Worm (Caenorhabditis elegans) whole organism, L4 larva: ENCODE results near the gene gem-1.

Source experiments
- D1046.2 ChIP-seq: fragments of 200-800 bp; sonication (Bioruptor generic); IDR thresholded peaks from 2 replicates; pipeline ENCODE4 v1.3.6; 2022; ENCODE audit warnings: missing genetic modification characterization, missing compliant biosample characterization
- F10B5.3 ChIP-seq: sonication (generic microtip); optimal IDR thresholded peaks from 2 replicates; lab custom pipeline; 2016; ENCODE audit warnings: mild to moderate bottlenecking, missing genetic modification characterization, missing compliant biosample characterization
- F37D6.2 ChIP-seq: sonication (generic microtip); optimal IDR thresholded peaks from 2 replicates; lab custom pipeline; 2016; ENCODE audit warnings: mild to moderate bottlenecking, missing genetic modification characterization, missing compliant biosample characterization
- F44E2.7 ChIP-seq: fragments of 200-800 bp; sonication (Bioruptor generic); IDR thresholded peaks from 2 replicates; pipeline ENCODE4 v2.1.2; 2022; ENCODE audit warnings: missing genetic modification characterization, missing compliant biosample characterization
- F49E8.2 ChIP-seq: sonication (generic microtip); optimal IDR thresholded peaks from 2 replicates; lab custom pipeline; 2016; ENCODE audit warnings: missing compliant biosample characterization, mild to moderate bottlenecking, missing genetic modification characterization, borderline replicate concordance
- R02D3.7 ChIP-seq: fragments of 150-350 bp; sonication (generic microtip); optimal IDR thresholded peaks from 3 replicates; lab custom pipeline; 2014; ENCODE audit warnings: missing biosample characterization, missing genetic modification characterization
- T26A8.4 ChIP-seq: fragments of 200-800 bp; sonication (Bioruptor generic); IDR thresholded peaks from 2 replicates; pipeline ENCODE4 v1.3.6; 2022; ENCODE audit warnings: missing genetic modification characterization, missing compliant biosample characterization
- aha-1 ChIP-seq: fragments of 150-350 bp; peaks from one replicate; lab custom pipeline; 2014; ENCODE audit warnings: missing biosample characterization, missing genetic modification characterization
- ama-1 ChIP-seq: fragments of 150-350 bp; optimal IDR thresholded peaks from 2 replicates; lab custom pipeline; 2014; ENCODE audit warnings: inconsistent platforms, mixed read lengths
- ceh-44 ChIP-seq: fragments of 200-800 bp; sonication (Bioruptor generic); IDR thresholded peaks from 2 replicates; pipeline ENCODE4 v1.3.6; 2022; ENCODE audit warnings: missing genetic modification reagents, missing genetic modification characterization, missing compliant biosample characterization
- ceh-82 ChIP-seq: sonication (generic microtip); optimal IDR thresholded peaks from 2 replicates; lab custom pipeline; 2017; ENCODE audit warnings: missing biosample characterization, missing genetic modification characterization
- ces-1 ChIP-seq: fragments of 150-350 bp; sonication (generic microtip); optimal IDR thresholded peaks from 4 replicates; lab custom pipeline; 2014; ENCODE audit warnings: missing biosample characterization, missing genetic modification reagents, missing genetic modification characterization
- ctbp-1 ChIP-seq: fragments of 200-800 bp; sonication (Bioruptor generic); IDR thresholded peaks from 2 replicates; pipeline ENCODE4 v1.3.6; 2022; ENCODE audit warnings: missing genetic modification reagents, missing genetic modification characterization, missing compliant biosample characterization
- daf-12 ChIP-seq: fragments of 150-350 bp; optimal IDR thresholded peaks from 2 replicates; lab custom pipeline; 2014; ENCODE audit warnings: missing biosample characterization, missing genetic modification reagents, missing genetic modification characterization
- daf-16 ChIP-seq, 3 experiments: sonication (generic microtip); optimal IDR thresholded peaks; 2 replicates each; lab custom pipeline; 2016 to 2017; ENCODE audit warnings: missing genetic modification characterization in 3 of 3, missing genetic modification reagents in 3 of 3, mild to moderate bottlenecking in 2 of 3, missing compliant biosample characterization in 2 of 3, missing biosample characterization in 1 of 3, moderate library complexity in 1 of 3
- daf-8 ChIP-seq: fragments of 200-800 bp; sonication (Bioruptor generic); IDR thresholded peaks from 2 replicates; pipeline ENCODE4 v1.3.6; 2022; ENCODE audit warnings: missing genetic modification characterization, missing compliant biosample characterization
- dmd-6 ChIP-seq: fragments of 200-800 bp; sonication (Bioruptor generic); IDR thresholded peaks from 2 replicates; pipeline ENCODE4 v1.3.6; 2022; ENCODE audit warnings: missing genetic modification reagents, missing genetic modification characterization, missing compliant biosample characterization
- dmd-8 ChIP-seq: fragments of 200-800 bp; sonication (Bioruptor generic); IDR thresholded peaks from 2 replicates; pipeline ENCODE4 v1.3.6; 2022; ENCODE audit warnings: missing genetic modification characterization, missing compliant biosample characterization
- dmd-9 ChIP-seq: fragments of 200-800 bp; sonication (Bioruptor generic); IDR thresholded peaks from 2 replicates; pipeline ENCODE4 v1.3.6; 2022; ENCODE audit warnings: missing genetic modification reagents, missing genetic modification characterization, missing compliant biosample characterization
- egl-27 ChIP-seq: sonication (generic microtip); optimal IDR thresholded peaks from 3 replicates; lab custom pipeline; 2017; ENCODE audit warnings: missing biosample characterization, missing genetic modification reagents, missing genetic modification characterization
- hmg-1.1 ChIP-seq: fragments of 200-800 bp; sonication (Bioruptor generic); IDR thresholded peaks from 2 replicates; pipeline ENCODE4 v1.3.6; 2022; ENCODE audit warnings: missing genetic modification reagents, missing genetic modification characterization, missing compliant biosample characterization
- jun-1 ChIP-seq: fragments of 150-350 bp; optimal IDR thresholded peaks from 2 replicates; lab custom pipeline; 2014; ENCODE audit warnings: missing biosample characterization, missing genetic modification reagents, missing genetic modification characterization
- lim-7 ChIP-seq: fragments of 200-800 bp; sonication (Bioruptor generic); IDR thresholded peaks from 2 replicates; pipeline ENCODE4 v1.3.6; 2022; ENCODE audit warnings: missing genetic modification characterization, missing compliant biosample characterization
- lin-1 ChIP-seq: fragments of 200-800 bp; sonication (Bioruptor generic); IDR thresholded peaks from 2 replicates; pipeline ENCODE4 v1.3.6; 2022; ENCODE audit warnings: missing genetic modification reagents, missing genetic modification characterization, missing compliant biosample characterization
- lin-13 ChIP-seq: fragments of 150-350 bp; optimal IDR thresholded peaks from 2 replicates; lab custom pipeline; 2014; ENCODE audit warnings: missing biosample characterization, missing genetic modification reagents, missing genetic modification characterization
- lin-29 ChIP-seq: fragments of 200-800 bp; sonication (Bioruptor generic); IDR thresholded peaks from 2 replicates; pipeline ENCODE4 v1.3.6; 2022; ENCODE audit warnings: missing genetic modification reagents, missing genetic modification characterization, missing compliant biosample characterization
- lir-3 ChIP-seq: sonication (generic microtip); optimal IDR thresholded peaks from 2 replicates; lab custom pipeline; 2016; ENCODE audit warnings: mild to moderate bottlenecking, missing genetic modification characterization, missing compliant biosample characterization
- lsy-2 ChIP-seq, 2 experiments: fragments of 150-350 bp in 1 of 2; sonication (generic microtip) in 1 of 2; optimal IDR thresholded peaks; 2 replicates each; lab custom pipeline; 2014 to 2017; ENCODE audit warnings: missing biosample characterization in 2 of 2, missing genetic modification characterization in 2 of 2
- madf-9 ChIP-seq: fragments of 200-800 bp; sonication (Bioruptor generic); conservative IDR thresholded peaks from 2 replicates; pipeline ENCODE4 v1.3.6; 2022; ENCODE audit warnings: missing genetic modification reagents, missing genetic modification characterization, missing compliant biosample characterization
- mes-2 ChIP-seq: sonication (generic microtip); optimal IDR thresholded peaks from 2 replicates; lab custom pipeline; 2016; ENCODE audit warnings: missing genotype, mild to moderate bottlenecking, missing genetic modification characterization, missing compliant biosample characterization; ENCODE audit not compliant: poor library complexity, severe bottlenecking
- nhr-10 ChIP-seq: fragments of 150-350 bp; optimal IDR thresholded peaks from 2 replicates; lab custom pipeline; 2014; ENCODE audit warnings: missing biosample characterization, missing genetic modification characterization
- nhr-102 ChIP-seq: sonication (generic microtip); optimal IDR thresholded peaks from 2 replicates; lab custom pipeline; 2016; ENCODE audit warnings: mild to moderate bottlenecking, missing genetic modification characterization, moderate library complexity, missing compliant biosample characterization
- nhr-111 ChIP-seq: fragments of 200-800 bp; sonication (Bioruptor generic); optimal IDR thresholded peaks from 2 replicates; lab custom pipeline; 2018; ENCODE audit warnings: mild to moderate bottlenecking, missing genetic modification characterization, missing compliant biosample characterization
- nhr-237 ChIP-seq: sonication (generic microtip); optimal IDR thresholded peaks from 2 replicates; lab custom pipeline; 2017; ENCODE audit warnings: missing biosample characterization, missing genetic modification characterization
- nhr-25 ChIP-seq: sonication (generic microtip); optimal IDR thresholded peaks from 2 replicates; lab custom pipeline; 2017; ENCODE audit warnings: missing genetic modification characterization, mild to moderate bottlenecking, missing compliant biosample characterization, antibody characterized with exemption, moderate library complexity, borderline replicate concordance; ENCODE audit not compliant: insufficient read depth
- nhr-42 ChIP-seq: fragments of 200-800 bp; sonication (Bioruptor generic); IDR thresholded peaks from 2 replicates; pipeline ENCODE4 v1.3.6; 2022; ENCODE audit warnings: missing genetic modification characterization, missing compliant biosample characterization
- nhr-48 ChIP-seq: sonication (generic microtip); optimal IDR thresholded peaks from 2 replicates; lab custom pipeline; 2016; ENCODE audit warnings: mild to moderate bottlenecking, missing genetic modification characterization, missing compliant biosample characterization
- nhr-77 ChIP-seq: fragments of 150-350 bp; optimal IDR thresholded peaks from 2 replicates; lab custom pipeline; 2014; ENCODE audit warnings: missing biosample characterization, missing genetic modification characterization
- php-3 ChIP-seq: fragments of 200-800 bp; sonication (Bioruptor generic); IDR thresholded peaks from 2 replicates; pipeline ENCODE4 v1.3.6; 2022; ENCODE audit warnings: missing genetic modification reagents, missing genetic modification characterization, missing compliant biosample characterization
- pqm-1 ChIP-seq: sonication (generic microtip); optimal IDR thresholded peaks from 2 replicates; lab custom pipeline; 2017; ENCODE audit warnings: missing biosample characterization, missing genetic modification characterization
- saeg-2 ChIP-seq: fragments of 200-800 bp; sonication (Bioruptor generic); IDR thresholded peaks from 2 replicates; pipeline ENCODE4 v1.3.6; 2022; ENCODE audit warnings: missing genetic modification reagents, missing genetic modification characterization, missing compliant biosample characterization
- sdz-12 ChIP-seq: fragments of 200-800 bp; sonication (Bioruptor generic); optimal IDR thresholded peaks from 2 replicates; lab custom pipeline; 2018; ENCODE audit warnings: mild to moderate bottlenecking, missing genetic modification characterization, missing compliant biosample characterization
- snpc-4 ChIP-seq: fragments of 150-350 bp; optimal IDR thresholded peaks from 2 replicates; lab custom pipeline; 2014; ENCODE audit warnings: missing biosample characterization, missing genetic modification characterization
- spr-1 ChIP-seq: sonication (generic microtip); optimal IDR thresholded peaks from 2 replicates; lab custom pipeline; 2016; ENCODE audit warnings: mild to moderate bottlenecking, missing genetic modification characterization, missing compliant biosample characterization
- tag-97 ChIP-seq: fragments of 200-800 bp; sonication (Bioruptor generic); IDR thresholded peaks from 2 replicates; pipeline ENCODE4 v1.3.6; 2022; ENCODE audit warnings: missing genetic modification characterization, missing compliant biosample characterization
- tra-1 ChIP-seq: fragments of 200-800 bp; sonication (Bioruptor generic); IDR thresholded peaks from 2 replicates; pipeline ENCODE4 v1.3.6; 2022; ENCODE audit warnings: missing genetic modification reagents, missing genetic modification characterization, missing compliant biosample characterization
- unc-130 ChIP-seq: sonication (generic microtip); optimal IDR thresholded peaks from 2 replicates; lab custom pipeline; 2016; ENCODE audit warnings: missing genetic modification reagents, missing genetic modification characterization, missing compliant biosample characterization
- unc-39 ChIP-seq: sonication (generic microtip); optimal IDR thresholded peaks from 2 replicates; lab custom pipeline; 2017; ENCODE audit warnings: missing biosample characterization, missing genetic modification characterization
- vab-7 ChIP-seq: fragments of 200-800 bp; sonication (Bioruptor generic); IDR thresholded peaks from 2 replicates; pipeline ENCODE4 v1.3.6; 2022; ENCODE audit warnings: missing genetic modification reagents, missing genetic modification characterization, missing compliant biosample characterization
- zfp-2 ChIP-seq: sonication (generic microtip); optimal IDR thresholded peaks from 2 replicates; lab custom pipeline; 2016; ENCODE audit warnings: mild to moderate bottlenecking, missing genetic modification characterization, missing compliant biosample characterization
- zfp-3 ChIP-seq: fragments of 200-800 bp; sonication (Bioruptor generic); conservative IDR thresholded peaks from 2 replicates; pipeline ENCODE4 v1.3.6; 2022; ENCODE audit warnings: missing genetic modification reagents, missing genetic modification characterization, missing compliant biosample characterization
- zip-2 ChIP-seq: fragments of 150-350 bp; optimal IDR thresholded peaks from 2 replicates; lab custom pipeline; 2014; ENCODE audit warnings: missing biosample characterization, missing genetic modification characterization
- ztf-7 ChIP-seq: fragments of 150-350 bp; optimal IDR thresholded peaks from 2 replicates; lab custom pipeline; 2014; ENCODE audit warnings: missing biosample characterization, missing genetic modification characterization

Gene gem-1

DNA sequence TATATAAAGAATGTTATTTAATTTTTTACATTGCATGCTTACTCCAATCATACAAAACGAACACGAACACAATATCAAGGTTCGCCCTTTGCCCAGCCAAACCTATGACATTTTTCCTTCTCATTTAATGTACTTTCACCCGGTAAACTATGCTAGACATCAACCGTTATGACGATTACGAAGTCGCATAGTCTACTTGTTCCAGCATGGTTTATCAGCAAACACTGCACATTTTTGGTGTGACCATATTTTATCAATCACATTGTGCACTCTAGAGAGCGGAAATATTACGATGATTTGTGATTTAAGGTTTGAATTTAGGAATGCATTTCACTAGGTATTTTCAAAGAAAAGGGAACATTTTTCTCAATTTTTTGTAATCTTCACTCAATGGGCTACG, 16.2 kb downstream of the gem-1 start:
- peak; percentile 4 for TF ChIP-seq mes-2 (tag; lab: Kevin White, UChicago)
- no peak for TF ChIP-seq dmd-8
- no peak for TF ChIP-seq F44E2.7 (GFP tag; lab: Robert Waterston, UW)
- TF ChIP-seq pqm-1 (tag; lab: Kevin White, UChicago), result peak; percentile 55
- no peak for TF ChIP-seq R02D3.7 (tag; lab: Kevin White, UChicago)
- TF ChIP-seq nhr-42 (GFP tag; lab: Robert Waterston, UW), result no peak
- no peak for TF ChIP-seq unc-39 (tag; lab: Kevin White, UChicago)
- TF ChIP-seq ctbp-1, result no peak
- TF ChIP-seq lin-29 (GFP tag; lab: Robert Waterston, UW), result no peak
- no peak for TF ChIP-seq madf-9 (GFP tag; lab: Robert Waterston, UW)
- TF ChIP-seq tag-97 (GFP tag; lab: Robert Waterston, UW), result no peak
- no peak for TF ChIP-seq aha-1 (tag; lab: Kevin White, UChicago)
- no peak for TF ChIP-seq egl-27 (tag; lab: Kevin White, UChicago)
- no peak for TF ChIP-seq ztf-7 (tag; lab: Kevin White, UChicago)
- no peak for TF ChIP-seq T26A8.4
- no peak for TF ChIP-seq daf-8 (GFP tag; lab: Robert Waterston, UW)
- TF ChIP-seq unc-130 (GFP tag; lab: Kevin White, UChicago), result no peak
- peak; percentile 38; the same call in 1 of the 2 replicates for TF ChIP-seq tra-1
- TF ChIP-seq hmg-1.1 (GFP tag; lab: Robert Waterston, UW), result no peak
- no peak for TF ChIP-seq spr-1
- no peak for TF ChIP-seq zfp-3
- no peak for TF ChIP-seq lin-13 (GFP tag; lab: Kevin White, UChicago)
- TF ChIP-seq snpc-4, result no peak
- no peak for TF ChIP-seq ceh-82 (tag; lab: Kevin White, UChicago)
- no peak for TF ChIP-seq F37D6.2 (tag; lab: Kevin White, UChicago)
- TF ChIP-seq nhr-111, result no peak
- peak; percentile 46 for TF ChIP-seq nhr-102 (tag; lab: Kevin White, UChicago)
- TF ChIP-seq nhr-48 (tag; lab: Kevin White, UChicago), result peak; percentile 85
- TF ChIP-seq ceh-44 (GFP tag; lab: Robert Waterston, UW), result no peak
- no peak for TF ChIP-seq daf-16 (GFP tag; optimal IDR thresholded peaks at IDR 0.05; lab: Kevin White, UChicago)
- peak; percentile 65 for TF ChIP-seq daf-16 (tag; optimal IDR thresholded peaks at IDR 0.05; lab: Kevin White, UChicago)
- no peak for TF ChIP-seq zip-2 (tag; lab: Kevin White, UChicago)
- no peak for TF ChIP-seq saeg-2
- TF ChIP-seq D1046.2 (GFP tag; lab: Robert Waterston, UW), result no peak
- TF ChIP-seq F49E8.2, result no peak
- TF ChIP-seq vab-7 (GFP tag; lab: Robert Waterston, UW), result no peak
- no peak for TF ChIP-seq sdz-12 (GFP tag; lab: Kevin White, UChicago)
- TF ChIP-seq lin-1 (GFP tag; lab: Robert Waterston, UW), result no peak
- TF ChIP-seq ama-1 (lab: Kevin White, UChicago), result no peak
- peak; percentile 11 for TF ChIP-seq nhr-77
- no peak for TF ChIP-seq ces-1 (GFP tag; lab: Kevin White, UChicago)
- no peak for TF ChIP-seq dmd-9 (GFP tag; lab: Robert Waterston, UW)
- no peak for TF ChIP-seq zfp-2
- peak; percentile 4 for TF ChIP-seq nhr-10 (tag; lab: Kevin White, UChicago)
- TF ChIP-seq F10B5.3 (tag; lab: Kevin White, UChicago), result no peak
- TF ChIP-seq nhr-237, result no peak
- TF ChIP-seq nhr-25, result no peak
- TF ChIP-seq daf-12 (tag; lab: Kevin White, UChicago), result no peak
- TF ChIP-seq php-3 (GFP tag; lab: Robert Waterston, UW), result peak; percentile 65
- no peak for TF ChIP-seq lim-7 (GFP tag; lab: Robert Waterston, UW)
- no peak for TF ChIP-seq lir-3 (tag; lab: Kevin White, UChicago)
- TF ChIP-seq lsy-2 (tag; optimal IDR thresholded peaks at IDR 0.05; lab: Kevin White, UChicago), result peak in 1 of 2 experiments; percentile 30
- TF ChIP-seq dmd-6 (GFP tag; lab: Robert Waterston, UW), result peak; percentile 97
- no peak for TF ChIP-seq jun-1 (tag; lab: Kevin White, UChicago)
